Fruit fly (Drosophila melanogaster): Measurements from ENCODE around the gene CG46467.

The CG46467 gene

dm6 chr3R:9890759-9891393, 16.4 kb downstream of the CG46467 start:
- no peak for TF ChIP-seq noc (tag; optimal IDR thresholded peaks at IDR 0.05)

- no peak for TF ChIP-seq noc (tag; optimal IDR thresholded peaks at IDR 0.05)
Measured at dm6 chr3R:9891527-9891926, 17.0 kb downstream of the CG46467 start.

dm6 chr3R:9891948-9892608, 17.6 kb downstream of the CG46467 start:
- TF ChIP-seq noc (tag; optimal IDR thresholded peaks at IDR 0.05) = no peak

- TF ChIP-seq noc (tag; optimal IDR thresholded peaks at IDR 0.05) = no peak
Measured at dm6 chr3R:9892664-9893063, 18.2 kb downstream of the CG46467 start.

dm6 chr3R:9897564-9897963, 23.1 kb downstream of the CG46467 start:
- TF ChIP-seq noc (tag; optimal IDR thresholded peaks at IDR 0.05) = no peak

- no peak for TF ChIP-seq noc (tag; optimal IDR thresholded peaks at IDR 0.05)
Measured at dm6 chr3R:9902834-9903233, 28.4 kb downstream of the CG46467 start.

- TF ChIP-seq noc (tag; optimal IDR thresholded peaks at IDR 0.05) = no peak
Measured at dm6 chr3R:9903370-9903769, 28.9 kb downstream of the CG46467 start.

- TF ChIP-seq noc (tag; optimal IDR thresholded peaks at IDR 0.05) = no peak
Measured at dm6 chr3R:9904730-9905129, 30.2 kb downstream of the CG46467 start.

dm6 chr3R:9906020-9906464, 31.6 kb downstream of the CG46467 start:
- TF ChIP-seq noc (tag; optimal IDR thresholded peaks at IDR 0.05) = no peak

- no peak for TF ChIP-seq noc (tag; optimal IDR thresholded peaks at IDR 0.05)
Measured at dm6 chr3R:9910129-9910528, 35.6 kb downstream of the CG46467 start.

- no peak for TF ChIP-seq noc (tag; optimal IDR thresholded peaks at IDR 0.05)
Measured at dm6 chr3R:9910866-9911265, 36.4 kb downstream of the CG46467 start.

- no peak for TF ChIP-seq noc (tag; optimal IDR thresholded peaks at IDR 0.05)
Measured at dm6 chr3R:9911788-9912187, 37.3 kb downstream of the CG46467 start.

- no peak for TF ChIP-seq noc (tag; optimal IDR thresholded peaks at IDR 0.05)
Measured at dm6 chr3R:9913442-9913841, 39.0 kb downstream of the CG46467 start.

- no peak for TF ChIP-seq noc (tag; optimal IDR thresholded peaks at IDR 0.05)
Measured at dm6 chr3R:9914287-9914686, 39.8 kb downstream of the CG46467 start.

dm6 chr3R:9915682-9916081, 41.2 kb downstream of the CG46467 start:
- TF ChIP-seq noc (tag; optimal IDR thresholded peaks at IDR 0.05) = no peak

- TF ChIP-seq noc (tag; optimal IDR thresholded peaks at IDR 0.05) = no peak
Measured at dm6 chr3R:9917361-9917760, 42.9 kb downstream of the CG46467 start.

- no peak for TF ChIP-seq noc (tag; optimal IDR thresholded peaks at IDR 0.05)
Measured at dm6 chr3R:9918009-9918408, 43.5 kb downstream of the CG46467 start.

dm6 chr3R:9918830-9919229, 44.3 kb downstream of the CG46467 start:
- TF ChIP-seq noc (tag; optimal IDR thresholded peaks at IDR 0.05) = no peak

All from whole organism, larva.